Fruit fly (Drosophila melanogaster) whole organism, wandering third instar larva: Measurements from ENCODE around the gene CG32756.
"Not testable (repeated sequence)": the region's sequence is repeated elsewhere in the genome, so short reads cannot be mapped to it uniquely, and the experiment has no call there.

Source experiments
- Abd-B ChIP-seq: fragments of >200 bp; optimal IDR thresholded peaks from 2 replicates; lab custom pipeline; 2017; ENCODE audit warnings: missing biosample characterization, missing genetic modification characterization
- CG32264 ChIP-seq: fragments of 200-800 bp; sonication (Bioruptor generic); optimal IDR thresholded peaks from 2 replicates; lab custom pipeline; 2016; ENCODE audit warnings: missing biosample characterization, missing genetic modification characterization
- CG9705 ChIP-seq: fragments of 200-800 bp; sonication (Bioruptor generic); optimal IDR thresholded peaks from 2 replicates; lab custom pipeline; 2018; ENCODE audit warnings: missing biosample characterization, mild to moderate bottlenecking, missing genetic modification characterization
- CrebA ChIP-seq: fragments of 200-800 bp; sonication (Bioruptor generic); optimal IDR thresholded peaks from 2 replicates; lab custom pipeline; 2016; ENCODE audit warnings: missing biosample characterization, mild to moderate bottlenecking, missing genetic modification characterization, borderline replicate concordance
- Dfd ChIP-seq: fragments of >200 bp; optimal IDR thresholded peaks from 2 replicates; lab custom pipeline; 2017; ENCODE audit warnings: missing biosample characterization, missing genetic modification characterization
- Dif ChIP-seq: fragments of 200-275, 200-300 bp; sonication (Bioruptor generic); optimal IDR thresholded peaks from 2 replicates; lab custom pipeline; 2018; ENCODE audit warnings: missing biosample characterization, missing genetic modification characterization; ENCODE audit not compliant: partially characterized antibody
- GATAd ChIP-seq: sonication (Bioruptor generic); optimal IDR thresholded peaks from 2 replicates; lab custom pipeline; 2016; ENCODE audit warnings: missing biosample characterization, missing genetic modification characterization
- Hnf4 ChIP-seq: fragments of 200-800 bp; sonication (Bioruptor generic); optimal IDR thresholded peaks from 2 replicates; lab custom pipeline; 2016; ENCODE audit warnings: missing biosample characterization, mild to moderate bottlenecking, missing genetic modification characterization
- Hr83 ChIP-seq: fragments of 200-300 bp; sonication (Bioruptor generic); optimal IDR thresholded peaks from 2 replicates; lab custom pipeline; 2016; ENCODE audit warnings: missing biosample characterization, mild to moderate bottlenecking, missing genetic modification characterization, moderate library complexity; ENCODE audit not compliant: poor library complexity, severe bottlenecking
- Jra ChIP-seq: sonication (Bioruptor generic); optimal IDR thresholded peaks from 2 replicates; lab custom pipeline; 2016; ENCODE audit warnings: missing biosample characterization, missing genetic modification characterization
- Mio ChIP-seq: sonication (Bioruptor generic); optimal IDR thresholded peaks from 2 replicates; lab custom pipeline; 2016; ENCODE audit warnings: missing biosample characterization, missing genetic modification characterization
- N ChIP-seq: fragments of >200 bp; optimal IDR thresholded peaks from 2 replicates; lab custom pipeline; 2018; ENCODE audit warnings: missing biosample characterization, missing external identifiers, missing genetic modification characterization
- OdsH ChIP-seq: fragments of 200-800 bp; sonication (Bioruptor generic); optimal IDR thresholded peaks from 2 replicates; lab custom pipeline; 2016; ENCODE audit warnings: missing biosample characterization, mild to moderate bottlenecking, missing genetic modification characterization
- Rel ChIP-seq, 2 experiments: fragments of 200-800 bp; sonication (Bioruptor generic) in 1 of 2; optimal IDR thresholded peaks; 2 replicates in 1 of 2; 3 replicates in 1 of 2; lab custom pipeline; 2016 to 2019; ENCODE audit warnings: mild to moderate bottlenecking in 2 of 2, missing biosample characterization in 2 of 2, missing genetic modification characterization in 2 of 2, moderate library complexity in 1 of 2
- Sp1 ChIP-seq: fragments of 200-800 bp; sonication (Bioruptor generic); optimal IDR thresholded peaks from 3 replicates; lab custom pipeline; 2019; ENCODE audit warnings: missing biosample characterization, mild to moderate bottlenecking, missing genetic modification characterization, moderate library complexity
- br ChIP-seq: fragments of 200-800 bp; sonication (Bioruptor generic); optimal IDR thresholded peaks from 2 replicates; lab custom pipeline; 2016; ENCODE audit warnings: missing biosample characterization, missing genetic modification characterization
- brk ChIP-seq: fragments of 200-800 bp; sonication (Bioruptor generic); optimal IDR thresholded peaks from 2 replicates; lab custom pipeline; 2016; ENCODE audit warnings: missing biosample characterization, mild to moderate bottlenecking, missing genetic modification characterization
- dl ChIP-seq, 2 experiments: fragments of 175-275, 200-275 bp in 1 of 2; fragments of 200-275 bp in 1 of 2; sonication (Bioruptor generic); optimal IDR thresholded peaks; lab custom pipeline; 2018; ENCODE audit warnings: mild to moderate bottlenecking in 2 of 2, missing biosample characterization in 2 of 2, missing genetic modification characterization in 2 of 2, moderate library complexity in 2 of 2; ENCODE audit not compliant: partially characterized antibody in 2 of 2, insufficient read depth in 1 of 2
- dmrt93B ChIP-seq: fragments of 200-800 bp; sonication (Bioruptor generic); optimal IDR thresholded peaks from 2 replicates; lab custom pipeline; 2018; ENCODE audit warnings: missing biosample characterization, mild to moderate bottlenecking, missing genetic modification characterization
- dsf ChIP-seq: sonication (Bioruptor generic); optimal IDR thresholded peaks from 2 replicates; lab custom pipeline; 2016; ENCODE audit warnings: missing biosample characterization, missing genetic modification characterization, borderline replicate concordance
- foxo ChIP-seq, 2 experiments: fragments of 200-800 bp; sonication (Bioruptor generic); optimal IDR thresholded peaks; 2 replicates in 1 of 2; 3 replicates in 1 of 2; lab custom pipeline; 2016 to 2017; ENCODE audit warnings: missing biosample characterization in 2 of 2, missing genetic modification characterization in 2 of 2
- h ChIP-seq: fragments of 200-800 bp; sonication (Bioruptor generic); optimal IDR thresholded peaks from 3 replicates; lab custom pipeline; 2016; ENCODE audit warnings: missing biosample characterization, mild to moderate bottlenecking, missing genetic modification characterization
- jim ChIP-seq: fragments of 175-275, 200-325 bp; sonication (Bioruptor generic); optimal IDR thresholded peaks from 2 replicates; lab custom pipeline; 2016; ENCODE audit warnings: missing biosample characterization, mild to moderate bottlenecking, missing genetic modification characterization
- lola ChIP-seq: fragments of >200 bp; optimal IDR thresholded peaks from 2 replicates; lab custom pipeline; 2017; ENCODE audit warnings: missing biosample characterization, missing genetic modification characterization
- pan ChIP-seq: fragments of >200 bp; optimal IDR thresholded peaks from 2 replicates; lab custom pipeline; 2017
- rgr ChIP-seq: fragments of 200-800 bp; sonication (Bioruptor generic); optimal IDR thresholded peaks from 3 replicates; lab custom pipeline; 2016; ENCODE audit warnings: missing biosample characterization, mild to moderate bottlenecking, missing genetic modification characterization
- sage ChIP-seq: fragments of 200-800 bp; sonication (Bioruptor generic); optimal IDR thresholded peaks from 2 replicates; lab custom pipeline; 2016; ENCODE audit warnings: missing biosample characterization, mild to moderate bottlenecking, missing genetic modification characterization
- sv ChIP-seq: fragments of 200-800 bp; sonication (Bioruptor generic); optimal IDR thresholded peaks from 3 replicates; lab custom pipeline; 2016; ENCODE audit warnings: missing biosample characterization, missing genetic modification characterization
- tai ChIP-seq: sonication (Bioruptor generic); optimal IDR thresholded peaks from 2 replicates; lab custom pipeline; 2016; ENCODE audit warnings: missing biosample characterization, missing genetic modification characterization
- usp ChIP-seq: fragments of >200 bp; optimal IDR thresholded peaks from 2 replicates; lab custom pipeline; 2017; ENCODE audit warnings: missing biosample characterization, missing genetic modification characterization

Gene CG32756

dm6 chrX:5942306-5942705, 3.2 kb upstream of the CG32756 start, which contains the start of gene CG12728:
TSS of gene CG12728 (plus strand) at chrX:5942606.
- not testable (repeated sequence) for TF ChIP-seq Mio (GFP tag; lab: Kevin White, UChicago); usp (GFP tag; lab: Kevin White, UChicago); Abd-B
- TF ChIP-seq, all 38 proteins: peak for 0; not testable (repeated sequence) for 38

dm6 chrX:5947870-5948498, 2.5 kb downstream of the CG32756 start, which contains the start of gene CG6041:
TSS of gene CG6041 (plus strand) at chrX:5948160.
- TF ChIP-seq Dif (GFP tag; lab: Kevin White, UChicago) (no peak), lola (no peak), Mio (GFP tag; lab: Kevin White, UChicago) (no peak), h (GFP tag; lab: Kevin White, UChicago) (no peak), tai (no peak), pan (lab: Kevin White, UChicago) (no peak), CrebA (no peak), usp (GFP tag; lab: Kevin White, UChicago) (no peak), CG9705 (GFP tag; lab: Kevin White, UChicago) (no peak), dl (GFP tag; optimal IDR thresholded peaks at IDR 0.05; lab: Kevin White, UChicago; ENCODE audit: insufficient read depth in 1 of 2, partially characterized antibody in 2 of 2) (no peak), OdsH (GFP tag; lab: Kevin White, UChicago) (no peak), jim (no peak), dsf (GFP tag; lab: Kevin White, UChicago) (no peak), Hnf4 (GFP tag; lab: Kevin White, UChicago) (no peak), Jra (GFP tag; lab: Kevin White, UChicago) (no peak)

DNA sequence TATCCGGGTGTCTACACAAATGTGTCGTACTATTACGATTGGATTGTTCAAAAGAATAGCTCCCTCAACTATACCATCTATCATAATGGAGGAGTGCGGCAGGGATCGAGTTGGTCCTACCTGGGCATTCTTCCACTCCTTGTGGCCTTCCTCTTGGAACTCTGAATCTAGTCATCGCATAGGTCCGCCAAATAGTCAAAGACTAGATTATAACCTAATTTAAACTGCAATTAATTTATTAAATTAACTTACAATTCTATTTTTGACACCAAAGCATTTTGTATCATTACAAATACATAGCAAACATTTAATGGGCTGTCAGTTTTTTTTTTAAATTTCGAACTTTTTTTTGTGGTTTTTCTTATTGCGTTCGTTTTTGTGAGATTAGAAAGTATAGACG, 4.5 kb downstream of the CG32756 start, which contains the start of gene CG32755:
Gene CG32755, plus strand, starts transcription at position 301 of the 400 bp plus-strand sequence.
- TF ChIP-seq pan (lab: Kevin White, UChicago) (no peak), brk (GFP tag; lab: Kevin White, UChicago) (no peak), Hr83 (GFP tag; lab: Kevin White, UChicago) (no peak), dmrt93B (GFP tag; lab: Kevin White, UChicago) (no peak), sage (GFP tag; lab: Kevin White, UChicago) (no peak), rgr (GFP tag; lab: Kevin White, UChicago) (no peak), lola (no peak), tai (no peak), dsf (GFP tag; lab: Kevin White, UChicago) (no peak), Sp1 (no peak), br (no peak), Mio (GFP tag; lab: Kevin White, UChicago) (no peak), GATAd (no peak), dl (GFP tag; optimal IDR thresholded peaks at IDR 0.05; lab: Kevin White, UChicago; ENCODE audit: insufficient read depth in 1 of 2, partially characterized antibody in 2 of 2) (no peak), Rel (GFP tag; optimal IDR thresholded peaks at IDR 0.05; lab: Kevin White, UChicago) (no peak), Rel (tag; optimal IDR thresholded peaks at IDR 0.05; lab: Kevin White, UChicago) (no peak), N (GFP tag; lab: Kevin White, UChicago) (no peak), Dfd (no peak), sv (GFP tag; lab: Kevin White, UChicago) (no peak), Abd-B (no peak)

- TF ChIP-seq CG32264: no peak
- no peak for TF ChIP-seq sv (GFP tag; lab: Kevin White, UChicago)
- TF ChIP-seq foxo (GFP tag; optimal IDR thresholded peaks at IDR 0.05; lab: Kevin White, UChicago): no peak
- no peak for TF ChIP-seq tai
Observed at dm6 chrX:5952265-5952664, 6.8 kb downstream of the CG32756 start, which contains the start of gene CG6048. TSS of gene CG6048 (plus strand) at chrX:5952565.

dm6 chrX:5955207-5955679, 9.8 kb downstream of the CG32756 start, which contains the start of gene CG6067:
TSS of gene CG6067 (plus strand) at chrX:5955629.
- TF ChIP-seq dsf (GFP tag; lab: Kevin White, UChicago) (no peak), jim (no peak), Hr83 (GFP tag; lab: Kevin White, UChicago) (no peak), Rel (GFP tag; optimal IDR thresholded peaks at IDR 0.05; lab: Kevin White, UChicago) (no peak), Rel (tag; optimal IDR thresholded peaks at IDR 0.05; lab: Kevin White, UChicago) (no peak), Jra (GFP tag; lab: Kevin White, UChicago) (no peak), dl (GFP tag; optimal IDR thresholded peaks at IDR 0.05; lab: Kevin White, UChicago; ENCODE audit: insufficient read depth in 1 of 2, partially characterized antibody in 2 of 2) (no peak), Abd-B (no peak)
